Fruit fly (Drosophila melanogaster) whole organism, embryonic: Measurements from ENCODE around the gene nudC.

Experiments used
- Aef1 ChIP-seq: fragments of 200-800 bp; sonication (Bioruptor generic); IDR thresholded peaks from 3 replicates; pipeline ENCODE4 v1.3.6; 2022; ENCODE audit warnings: missing biosample characterization, missing genetic modification characterization
- B-H1 ChIP-seq: fragments of 200-800 bp; sonication (Bioruptor generic); IDR thresholded peaks from 3 replicates; pipeline ENCODE4 v1.3.6; 2022; ENCODE audit warnings: missing biosample characterization, missing genetic modification characterization
- Bdp1 ChIP-seq: fragments of 200-800 bp; sonication (Bioruptor generic); optimal IDR thresholded peaks from 3 replicates; lab custom pipeline; 2016; ENCODE audit warnings: missing biosample characterization, missing genetic modification characterization
- CG12299 ChIP-seq: fragments of 200-800 bp; sonication (Bioruptor generic); optimal IDR thresholded peaks from 2 replicates; lab custom pipeline; 2018; ENCODE audit warnings: missing biosample characterization, mild to moderate bottlenecking, missing genetic modification characterization
- CG17361 ChIP-seq: fragments of 200-800 bp; sonication (Bioruptor generic); IDR thresholded peaks from 3 replicates; pipeline ENCODE4 v1.3.6; 2022; ENCODE audit warnings: missing biosample characterization, missing genetic modification characterization
- CG17385 ChIP-seq: fragments of 200-800 bp; sonication (Bioruptor generic); optimal IDR thresholded peaks from 3 replicates; lab custom pipeline; 2018; ENCODE audit warnings: missing biosample characterization, mild to moderate bottlenecking, missing genetic modification characterization
- CG18262 ChIP-seq: fragments of 200-800 bp; optimal IDR thresholded peaks from 3 replicates; lab custom pipeline; 2019; ENCODE audit warnings: missing biosample characterization, mild to moderate bottlenecking, missing genetic modification characterization, moderate library complexity
- CG18476 ChIP-seq: fragments of 200-800 bp; sonication (Bioruptor generic); optimal IDR thresholded peaks from 2 replicates; lab custom pipeline; 2016; ENCODE audit warnings: missing biosample characterization, mild to moderate bottlenecking, missing genetic modification characterization
- CG18619 ChIP-seq: fragments of 200-800 bp; sonication (Bioruptor generic); optimal IDR thresholded peaks from 3 replicates; lab custom pipeline; 2017; ENCODE audit warnings: missing biosample characterization, mild to moderate bottlenecking, missing genetic modification characterization
- CG30403 ChIP-seq: fragments of 200-800 bp; sonication (Bioruptor generic); optimal IDR thresholded peaks from 3 replicates; lab custom pipeline; 2016; ENCODE audit warnings: missing biosample characterization, missing genetic modification characterization
- CG6683 ChIP-seq: fragments of 200-800 bp; sonication (Bioruptor generic); optimal IDR thresholded peaks from 2 replicates; lab custom pipeline; 2017; ENCODE audit warnings: missing biosample characterization, mild to moderate bottlenecking, missing genetic modification characterization, missing genetic modification reagents
- CG7839 ChIP-seq: fragments of 200-800 bp; sonication (Bioruptor generic); optimal IDR thresholded peaks from 3 replicates; lab custom pipeline; 2018; ENCODE audit warnings: missing biosample characterization, mild to moderate bottlenecking, missing genetic modification characterization, moderate library complexity
- CG7987 ChIP-seq: fragments of 200-800 bp; sonication (Bioruptor generic); optimal IDR thresholded peaks from 2 replicates; lab custom pipeline; 2018; ENCODE audit warnings: missing biosample characterization, mild to moderate bottlenecking, missing genetic modification characterization, moderate library complexity
- Dbx ChIP-seq: fragments of 200-800 bp; sonication (Bioruptor generic); IDR thresholded peaks from 3 replicates; pipeline ENCODE4 v1.3.6; 2022; ENCODE audit warnings: missing biosample characterization, missing genetic modification characterization
- Dp ChIP-seq: fragments of 200-800 bp; sonication (Bioruptor generic); optimal IDR thresholded peaks from 2 replicates; lab custom pipeline; 2018; ENCODE audit warnings: missing biosample characterization, mild to moderate bottlenecking, missing genetic modification characterization, moderate library complexity
- E2f2 ChIP-seq: fragments of 200-800 bp; sonication (Bioruptor generic); IDR thresholded peaks from 2 replicates; pipeline ENCODE4 v1.3.6; 2022; ENCODE audit warnings: missing biosample characterization, missing genetic modification characterization
- Hr3 ChIP-seq: fragments of 200-800 bp; sonication (Bioruptor generic); optimal IDR thresholded peaks from 3 replicates; lab custom pipeline; 2016; ENCODE audit warnings: missing biosample characterization, missing genetic modification characterization
- Lhr ChIP-seq: fragments of 200-800 bp; sonication (Bioruptor generic); optimal IDR thresholded peaks from 3 replicates; lab custom pipeline; 2017; ENCODE audit warnings: mild to moderate bottlenecking, missing biosample characterization, missing genetic modification reagents, missing genetic modification characterization
- MESR4 ChIP-seq: fragments of 200-800 bp; sonication (Bioruptor generic); optimal IDR thresholded peaks from 2 replicates; lab custom pipeline; 2018; ENCODE audit warnings: missing biosample characterization, mild to moderate bottlenecking, missing genetic modification characterization, moderate library complexity
- Mad ChIP-seq: fragments of 200-800 bp; sonication (Bioruptor generic); optimal IDR thresholded peaks from 2 replicates; lab custom pipeline; 2016; ENCODE audit warnings: missing biosample characterization, missing genetic modification characterization
- NFAT ChIP-seq: fragments of 200-800 bp; sonication (Bioruptor generic); IDR thresholded peaks from 2 replicates; pipeline ENCODE4 v1.3.6; 2022; ENCODE audit warnings: missing biosample characterization, missing genetic modification characterization
- Neu2 ChIP-seq: fragments of 200-800 bp; sonication (Bioruptor generic); optimal IDR thresholded peaks from 3 replicates; lab custom pipeline; 2016; ENCODE audit warnings: missing biosample characterization, missing genetic modification characterization, borderline replicate concordance
- Oaz ChIP-seq: fragments of 200-800 bp; sonication (Bioruptor generic); IDR thresholded peaks from 2 replicates; pipeline ENCODE4 v1.3.6; 2022; ENCODE audit warnings: missing biosample characterization, missing genetic modification characterization
- Ptx1 ChIP-seq: fragments of 200-800 bp; sonication (Bioruptor generic); IDR thresholded peaks from 2 replicates; pipeline ENCODE4 v1.3.6; 2022; ENCODE audit warnings: missing biosample characterization, missing genetic modification characterization
- Sox102F ChIP-seq: fragments of 200-800 bp; sonication (Bioruptor generic); optimal IDR thresholded peaks from 2 replicates; lab custom pipeline; 2018; ENCODE audit warnings: missing biosample characterization, mild to moderate bottlenecking, missing genetic modification characterization, moderate library complexity
- Tbp ChIP-seq: fragments of >200 bp; optimal IDR thresholded peaks from 2 replicates; lab custom pipeline; 2018; ENCODE audit warnings: missing biosample characterization, missing genetic modification characterization
- ase ChIP-seq: fragments of 200-800 bp; sonication (Bioruptor generic); IDR thresholded peaks from 3 replicates; pipeline ENCODE4 v1.3.6; 2022; ENCODE audit warnings: missing biosample characterization, missing genetic modification characterization
- bowl ChIP-seq: fragments of 200-800 bp; sonication (Bioruptor generic); IDR thresholded peaks from 2 replicates; pipeline ENCODE4 v1.3.6; 2022; ENCODE audit warnings: missing biosample characterization, missing genetic modification characterization
- bsh ChIP-seq, 2 experiments: fragments of 200-800 bp; sonication (Bioruptor generic); optimal IDR thresholded peaks; 2 replicates each; lab custom pipeline; 2017 to 2018; ENCODE audit warnings: mild to moderate bottlenecking in 2 of 2, missing biosample characterization in 2 of 2, missing genetic modification characterization in 2 of 2, moderate library complexity in 1 of 2
- cato ChIP-seq: fragments of 200-800 bp; sonication (Bioruptor generic); optimal IDR thresholded peaks from 2 replicates; lab custom pipeline; 2016; ENCODE audit warnings: missing biosample characterization, missing genetic modification characterization, borderline replicate concordance
- caup ChIP-seq: fragments of 200-800 bp; sonication (Bioruptor generic); optimal IDR thresholded peaks from 3 replicates; lab custom pipeline; 2017; ENCODE audit warnings: missing biosample characterization, mild to moderate bottlenecking, missing genetic modification characterization, moderate library complexity; ENCODE audit not compliant: severe bottlenecking
- cg ChIP-seq: fragments of 200-800 bp; sonication (Bioruptor generic); optimal IDR thresholded peaks from 3 replicates; lab custom pipeline; 2019; ENCODE audit warnings: missing biosample characterization, mild to moderate bottlenecking, missing genetic modification characterization, moderate library complexity
- chinmo ChIP-seq: fragments of 200-800 bp; sonication (Bioruptor generic); IDR thresholded peaks from 4 replicates; pipeline ENCODE4 v1.3.6; 2022; ENCODE audit warnings: missing biosample characterization, missing genetic modification characterization; ENCODE audit not compliant: partially characterized antibody
- crp ChIP-seq, 2 experiments: fragments of 200-800 bp; sonication (Bioruptor generic); optimal IDR thresholded peaks; 2 replicates in 1 of 2; 3 replicates in 1 of 2; lab custom pipeline; 2017; ENCODE audit warnings: missing biosample characterization in 2 of 2, missing genetic modification characterization in 2 of 2, mild to moderate bottlenecking in 1 of 2, moderate library complexity in 1 of 2
- emc ChIP-seq: fragments of 200-800 bp; sonication (Bioruptor generic); optimal IDR thresholded peaks from 2 replicates; lab custom pipeline; 2016; ENCODE audit warnings: missing biosample characterization, missing genetic modification characterization
- fd96Cb ChIP-seq: fragments of 200-800 bp; sonication (Bioruptor generic); optimal IDR thresholded peaks from 2 replicates; lab custom pipeline; 2018; ENCODE audit warnings: missing biosample characterization, mild to moderate bottlenecking, missing genetic modification characterization, moderate library complexity
- ftz-f1 ChIP-seq: fragments of 200-800 bp; sonication (Bioruptor generic); optimal IDR thresholded peaks from 2 replicates; lab custom pipeline; 2016; ENCODE audit warnings: missing biosample characterization, missing genetic modification characterization
- grau ChIP-seq: fragments of 200-800 bp; optimal IDR thresholded peaks from 3 replicates; lab custom pipeline; 2019; ENCODE audit warnings: missing biosample characterization, mild to moderate bottlenecking, missing genetic modification characterization, moderate library complexity
- jigr1 ChIP-seq: fragments of 200-800 bp; sonication (Bioruptor generic); IDR thresholded peaks from 3 replicates; pipeline ENCODE4 v1.3.6; 2022; ENCODE audit warnings: missing biosample characterization, missing genetic modification characterization
- lbe ChIP-seq: fragments of 200-800 bp; sonication (Bioruptor generic); optimal IDR thresholded peaks from 2 replicates; lab custom pipeline; 2016; ENCODE audit warnings: missing biosample characterization, mild to moderate bottlenecking, missing genetic modification characterization
- lov ChIP-seq, 2 experiments: fragments of 200-800 bp in 1 of 2; fragments of >200 bp in 1 of 2; sonication (Bioruptor generic) in 1 of 2; IDR thresholded peaks in 1 of 2; optimal IDR thresholded peaks in 1 of 2; 2 replicates in 1 of 2; 3 replicates in 1 of 2; pipeline versions ENCODE4 v1.3.6 to Lab custom; 2017 to 2022; ENCODE audit warnings: missing biosample characterization in 1 of 2, missing genetic modification characterization in 1 of 2
- pan ChIP-seq, 4 experiments: fragments of >200 bp in 3 of 4; fragments of 200-800 bp in 1 of 4; sonication (Bioruptor generic) in 1 of 4; optimal IDR thresholded peaks in 3 of 4; IDR thresholded peaks in 1 of 4; 2 replicates each; pipeline versions ENCODE4 v1.3.6 to Lab custom; 2017 to 2022; ENCODE audit warnings: missing biosample characterization in 2 of 4, missing genetic modification characterization in 2 of 4, mixed read lengths in 1 of 4
- pfk ChIP-seq: fragments of 200-800 bp; sonication (Bioruptor generic); optimal IDR thresholded peaks from 2 replicates; lab custom pipeline; 2018; ENCODE audit warnings: missing biosample characterization, mild to moderate bottlenecking, missing genetic modification characterization, moderate library complexity
- pros ChIP-seq: fragments of 200-800 bp; sonication (Bioruptor generic); optimal IDR thresholded peaks from 3 replicates; lab custom pipeline; 2019; ENCODE audit warnings: missing biosample characterization, mild to moderate bottlenecking, missing genetic modification characterization, moderate library complexity
- run ChIP-seq: fragments of 200-800 bp; sonication (Bioruptor generic); optimal IDR thresholded peaks from 3 replicates; lab custom pipeline; 2018; ENCODE audit warnings: missing biosample characterization, mild to moderate bottlenecking, missing genetic modification characterization
- schlank ChIP-seq: fragments of 200-800 bp; sonication (Bioruptor generic); optimal IDR thresholded peaks from 2 replicates; lab custom pipeline; 2018; ENCODE audit warnings: missing biosample characterization, mild to moderate bottlenecking, missing genetic modification characterization
- sd ChIP-seq: fragments of 200-800 bp; sonication (Bioruptor generic); optimal IDR thresholded peaks from 3 replicates; lab custom pipeline; 2018; ENCODE audit warnings: missing biosample characterization, mild to moderate bottlenecking, missing genetic modification characterization, moderate library complexity
- slbo ChIP-seq: fragments of 200-800 bp; sonication (Bioruptor generic); IDR thresholded peaks from 2 replicates; pipeline ENCODE4 v1.3.6; 2022; ENCODE audit warnings: missing biosample characterization, missing genetic modification characterization
- so ChIP-seq: fragments of 200-800 bp; sonication (Bioruptor generic); IDR thresholded peaks from 3 replicates; pipeline ENCODE4 v1.3.6; 2022; ENCODE audit warnings: missing biosample characterization, missing genetic modification characterization
- tap ChIP-seq: fragments of 200-800 bp; optimal IDR thresholded peaks from 3 replicates; lab custom pipeline; 2019; ENCODE audit warnings: missing biosample characterization, mild to moderate bottlenecking, missing genetic modification characterization, moderate library complexity
- wor ChIP-seq: fragments of 200-800 bp; sonication (Bioruptor generic); IDR thresholded peaks from 2 replicates; pipeline ENCODE4 v1.3.6; 2022; ENCODE audit warnings: missing biosample characterization, missing genetic modification characterization

Gene nudC

dm6 chr3L:16824725-16825124 lies 19.9 kb downstream of the nudC start (continued):
- TF ChIP-seq bowl (peak; percentile 20; the same call in 1 of the 2 replicates), jigr1 (GFP tag; lab: Robert Waterston, UW) (no peak), Hr3 (GFP tag; lab: Kevin White, UChicago) (no peak), Lhr (GFP tag; lab: Kevin White, UChicago) (no peak), E2f2 (no peak), Mad (no peak), CG18619 (GFP tag; lab: Kevin White, UChicago) (no peak), CG7987 (peak; percentile 90), sd (tag; lab: Kevin White, UChicago) (no peak), Neu2 (GFP tag; lab: Kevin White, UChicago) (no peak), run (tag; lab: Kevin White, UChicago) (no peak), schlank (tag; lab: Kevin White, UChicago) (no peak), wor (GFP tag; lab: Robert Waterston, UW) (no peak), CG12299 (no peak), CG18476 (GFP tag; lab: Kevin White, UChicago) (no peak), cg (GFP tag; lab: Kevin White, UChicago) (peak; percentile 41), caup (GFP tag; lab: Kevin White, UChicago) (no peak), cato (GFP tag; lab: Kevin White, UChicago) (no peak), lbe (GFP tag; lab: Kevin White, UChicago) (no peak), Dbx (no peak), ase (GFP tag; lab: Robert Waterston, UW) (peak; percentile 7; the same call in 1 of the 3 replicates), NFAT (GFP tag; lab: Robert Waterston, UW) (no peak), pan (optimal IDR thresholded peaks at IDR 0.05; lab: Kevin White, UChicago) (no peak), pan (GFP tag; optimal IDR thresholded peaks at IDR 0.05 in 1 of 2, IDR thresholded peaks at IDR 0.05 in 1 of 2) (peak in 1 of 2 experiments; percentile 16), lov (optimal IDR thresholded peaks at IDR 0.05; lab: Kevin White, UChicago) (no peak), lov (GFP tag; IDR thresholded peaks at IDR 0.05; lab: Robert Waterston, UW) (no peak), emc (GFP tag; lab: Kevin White, UChicago) (no peak), CG6683 (GFP tag; lab: Kevin White, UChicago) (no peak), pros (peak; percentile 2), ftz-f1 (GFP tag; lab: Kevin White, UChicago) (peak; percentile 21), chinmo (GFP tag; lab: Robert Waterston, UW) (peak; percentile 85; the same call in 1 of the 4 replicates), fd96Cb (no peak), slbo (GFP tag; lab: Robert Waterston, UW) (no peak), Tbp (GFP tag; lab: Kevin White, UChicago) (no peak), Bdp1 (GFP tag; lab: Kevin White, UChicago) (no peak), pfk (GFP tag; lab: Kevin White, UChicago) (no peak), Ptx1 (GFP tag; lab: Robert Waterston, UW) (no peak), CG7839 (no peak), Aef1 (GFP tag; lab: Robert Waterston, UW) (peak; percentile 50), crp (GFP tag; optimal IDR thresholded peaks at IDR 0.05; lab: Kevin White, UChicago) (peak in 1 of 2 experiments; percentile 27), B-H1 (no peak)

- TF ChIP-seq MESR4 (no peak), grau (tag; lab: Kevin White, UChicago) (peak; percentile 56), Dp (GFP tag; lab: Kevin White, UChicago) (no peak), Sox102F (GFP tag; lab: Kevin White, UChicago) (peak; percentile 51), CG17385 (GFP tag; lab: Kevin White, UChicago) (peak; percentile 14), Oaz (GFP tag; lab: Robert Waterston, UW) (no peak), CG18262 (peak; percentile 35), bsh (GFP tag; optimal IDR thresholded peaks at IDR 0.05; lab: Kevin White, UChicago) (peak in 1 of 2 experiments; percentile 10), tap (tag; lab: Kevin White, UChicago) (peak; percentile 3), CG7839 (peak; percentile 56), CG30403 (peak; percentile 17), so (GFP tag; lab: Robert Waterston, UW) (no peak), CG17361 (0 out of 3 replicates have a peak, but pooled peaks have one; percentile 45)
These were observed 20.4 kb downstream of the nudC start for dm6 chr3L:16825195-16825594.
